Worm (Caenorhabditis elegans) whole organism, L3 larva: ENCODE results near the gene W03H9.2.

Experiments
- lin-39 ChIP-seq: fragments of 150-350 bp; optimal IDR thresholded peaks from 2 replicates; lab custom pipeline; 2018; ENCODE audit warnings: missing biosample characterization, missing genetic modification reagents, missing genetic modification characterization
- mdl-1 ChIP-seq: fragments of 150-350 bp; optimal IDR thresholded peaks from 2 replicates; lab custom pipeline; 2014; ENCODE audit warnings: missing biosample characterization, missing genetic modification characterization

DNA sequence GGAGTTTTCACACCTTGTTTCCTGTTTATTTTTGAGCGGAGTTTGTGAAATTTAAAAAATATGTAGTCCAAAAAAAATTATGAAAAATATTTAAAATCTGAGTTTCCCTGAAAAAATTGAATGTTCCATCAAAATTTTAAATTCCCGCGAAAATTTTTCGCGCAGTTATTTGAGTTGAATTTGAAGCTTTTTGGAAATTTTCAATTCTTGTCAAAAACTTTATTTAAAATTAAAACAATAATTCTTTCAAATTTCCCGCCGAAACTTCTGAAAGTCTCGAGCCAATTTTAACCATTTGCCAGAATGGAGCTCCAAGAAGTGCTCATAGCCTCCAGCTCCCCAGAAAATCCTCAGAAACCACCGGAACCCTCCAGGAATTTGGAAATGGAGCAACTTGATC, 39.2 kb downstream of the W03H9.2 start, which contains the start of gene gur-4:
- TF ChIP-seq mdl-1 (tag; lab: Kevin White, UChicago) (no peak), lin-39 (tag; lab: Kevin White, UChicago) (no peak)
